Worm (Caenorhabditis elegans) whole organism, mixed stage, embryonic: ENCODE measurements around the gene nfya-1.

Source experiments
- M03D4.4 ChIP-seq: sonication (generic microtip); optimal IDR thresholded peaks from 2 replicates; lab custom pipeline; 2017; ENCODE audit warnings: mild to moderate bottlenecking, missing genetic modification characterization, missing compliant biosample characterization
- bed-3 ChIP-seq: fragments of 200-800 bp; sonication (Bioruptor generic); optimal IDR thresholded peaks from 3 replicates; lab custom pipeline; 2018; ENCODE audit warnings: mild to moderate bottlenecking, missing genetic modification characterization, moderate library complexity, missing compliant biosample characterization
- blmp-1 ChIP-seq: fragments of 150-350 bp; optimal IDR thresholded peaks from 2 replicates; lab custom pipeline; 2014; ENCODE audit warnings: missing biosample characterization, missing genetic modification characterization
- ceh-39 ChIP-seq: fragments of 150-350 bp; optimal IDR thresholded peaks from 2 replicates; lab custom pipeline; 2014; ENCODE audit warnings: missing biosample characterization, missing genetic modification characterization
- ceh-43 ChIP-seq: fragments of 200-800 bp; sonication (Bioruptor generic); optimal IDR thresholded peaks from 2 replicates; lab custom pipeline; 2018; ENCODE audit warnings: mild to moderate bottlenecking, missing genetic modification characterization, moderate library complexity, missing compliant biosample characterization
- ceh-83 ChIP-seq: fragments of 200-800 bp; sonication (Bioruptor generic); optimal IDR thresholded peaks from 2 replicates; lab custom pipeline; 2018; ENCODE audit warnings: mild to moderate bottlenecking, missing genetic modification characterization, missing compliant biosample characterization
- ces-1 ChIP-seq: fragments of 150-350 bp; optimal IDR thresholded peaks from 2 replicates; lab custom pipeline; 2014; ENCODE audit warnings: missing biosample characterization, missing genetic modification reagents, missing genetic modification characterization
- cnd-1 ChIP-seq: fragments of 200-800 bp; sonication (Bioruptor generic); optimal IDR thresholded peaks from 2 replicates; lab custom pipeline; 2018; ENCODE audit warnings: mild to moderate bottlenecking, missing genetic modification characterization, missing compliant biosample characterization
- elt-1 ChIP-seq: sonication (generic microtip); optimal IDR thresholded peaks from 2 replicates; lab custom pipeline; 2017; ENCODE audit warnings: missing genetic modification characterization, mild to moderate bottlenecking, missing compliant biosample characterization, antibody characterized with exemption, moderate library complexity, borderline replicate concordance; ENCODE audit not compliant: insufficient read depth
- elt-3 ChIP-seq: fragments of 150-350 bp; optimal IDR thresholded peaks from 2 replicates; lab custom pipeline; 2014; ENCODE audit warnings: missing biosample characterization, missing genetic modification characterization
- flh-1 ChIP-seq: fragments of 200-800 bp; sonication (Bioruptor generic); optimal IDR thresholded peaks from 2 replicates; lab custom pipeline; 2018; ENCODE audit warnings: mild to moderate bottlenecking, missing genetic modification characterization, moderate library complexity, missing compliant biosample characterization
- ham-2 ChIP-seq: fragments of 200-800 bp; sonication (Bioruptor generic); optimal IDR thresholded peaks from 2 replicates; lab custom pipeline; 2018; ENCODE audit warnings: mild to moderate bottlenecking, missing genetic modification characterization, missing compliant biosample characterization
- hlh-1 ChIP-seq: fragments of 150-350 bp; optimal IDR thresholded peaks from 2 replicates; lab custom pipeline; 2014; ENCODE audit warnings: missing biosample characterization, missing genetic modification reagents, missing genetic modification characterization
- lin-13 ChIP-seq: fragments of 150-350 bp; optimal IDR thresholded peaks from 2 replicates; lab custom pipeline; 2014; ENCODE audit warnings: missing biosample characterization, missing genetic modification characterization
- lin-32 ChIP-seq: fragments of 200-800 bp; sonication (Bioruptor generic); optimal IDR thresholded peaks from 2 replicates; lab custom pipeline; 2018; ENCODE audit warnings: mild to moderate bottlenecking, missing genetic modification characterization, missing compliant biosample characterization
- lsy-2 ChIP-seq: fragments of 150-350 bp; optimal IDR thresholded peaks from 2 replicates; lab custom pipeline; 2014; ENCODE audit warnings: missing biosample characterization, missing genetic modification characterization
- mab-5 ChIP-seq: fragments of 150-350 bp; optimal IDR thresholded peaks from 2 replicates; lab custom pipeline; 2014; ENCODE audit warnings: missing biosample characterization, missing genetic modification characterization
- mep-1 ChIP-seq: fragments of 150-350 bp; optimal IDR thresholded peaks from 2 replicates; lab custom pipeline; 2017; ENCODE audit warnings: missing biosample characterization, missing genetic modification reagents, missing genetic modification characterization, inconsistent platforms
- mls-2 ChIP-seq: sonication (generic microtip); optimal IDR thresholded peaks from 2 replicates; lab custom pipeline; 2016; ENCODE audit warnings: mild to moderate bottlenecking, missing genetic modification characterization, moderate library complexity, missing compliant biosample characterization
- nhr-12 ChIP-seq: fragments of 150-350 bp; optimal IDR thresholded peaks from 2 replicates; lab custom pipeline; 2014; ENCODE audit warnings: missing biosample characterization, missing genetic modification characterization
- nhr-237 ChIP-seq: fragments of 150-350 bp; optimal IDR thresholded peaks from 2 replicates; lab custom pipeline; 2014; ENCODE audit warnings: missing biosample characterization, missing genetic modification characterization
- nhr-28 ChIP-seq: fragments of 150-350 bp; optimal IDR thresholded peaks from 2 replicates; lab custom pipeline; 2014; ENCODE audit warnings: missing biosample characterization, missing genetic modification characterization
- nhr-76 ChIP-seq: sonication (generic microtip); optimal IDR thresholded peaks from 2 replicates; lab custom pipeline; 2017; ENCODE audit warnings: missing biosample characterization, missing genetic modification characterization
- pha-4 ChIP-seq: fragments of 150-350 bp; optimal IDR thresholded peaks from 2 replicates; lab custom pipeline; 2018; ENCODE audit warnings: missing biosample characterization, missing genetic modification reagents, missing genetic modification characterization
- sem-2 ChIP-seq: fragments of 200-800 bp; sonication (Bioruptor generic); optimal IDR thresholded peaks from 2 replicates; lab custom pipeline; 2018; ENCODE audit warnings: mild to moderate bottlenecking, missing genetic modification characterization, missing compliant biosample characterization
- snpc-4 ChIP-seq: fragments of 150-350 bp; optimal IDR thresholded peaks from 2 replicates; lab custom pipeline; 2014; ENCODE audit warnings: missing biosample characterization, missing genetic modification characterization
- sptf-1 ChIP-seq: sonication (generic microtip); optimal IDR thresholded peaks from 2 replicates; lab custom pipeline; 2017; ENCODE audit warnings: mild to moderate bottlenecking, missing genetic modification characterization, moderate library complexity, missing compliant biosample characterization
- tbx-8 ChIP-seq: fragments of 200-800 bp; sonication (Bioruptor generic); optimal IDR thresholded peaks from 2 replicates; lab custom pipeline; 2018; ENCODE audit warnings: mild to moderate bottlenecking, missing genetic modification characterization, moderate library complexity, missing compliant biosample characterization
- unc-39 ChIP-seq: fragments of 150-350 bp; optimal IDR thresholded peaks from 2 replicates; lab custom pipeline; 2014; ENCODE audit warnings: missing biosample characterization, missing genetic modification characterization
- unc-62 ChIP-seq: fragments of 150-350 bp; optimal IDR thresholded peaks from 2 replicates; lab custom pipeline; 2014; ENCODE audit warnings: missing biosample characterization, missing genetic modification reagents, missing genetic modification characterization
- zip-8 ChIP-seq: fragments of 150-350 bp; optimal IDR thresholded peaks from 2 replicates; lab custom pipeline; 2014; ENCODE audit warnings: missing biosample characterization, missing genetic modification characterization
- ztf-11 ChIP-seq: fragments of 150-350 bp; optimal IDR thresholded peaks from 2 replicates; lab custom pipeline; 2014; ENCODE audit warnings: missing biosample characterization, missing genetic modification characterization

Gene nfya-1

DNA sequence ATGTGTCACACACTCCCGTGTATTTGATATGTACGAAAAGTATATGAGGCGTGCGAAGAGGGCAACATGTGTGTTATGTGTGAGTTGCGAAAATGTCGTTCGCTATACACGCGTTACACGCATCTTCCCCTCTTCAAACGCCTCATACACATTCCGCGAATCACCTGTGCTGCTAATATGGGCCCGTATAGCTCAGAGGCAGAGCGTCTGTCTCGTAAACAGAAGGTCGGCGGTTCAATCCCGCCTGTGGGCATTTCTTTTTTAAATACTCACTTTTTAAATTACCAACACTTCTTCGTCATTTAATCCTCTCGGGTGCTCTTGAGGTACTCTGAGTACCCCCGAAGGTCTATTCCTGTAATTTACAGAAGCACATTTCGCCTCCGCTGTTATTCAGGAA is 13.1 kb downstream of the nfya-1 start:
- TF ChIP-seq lsy-2 (tag; lab: Kevin White, UChicago) (no peak), bed-3 (no peak), lin-32 (GFP tag; lab: Kevin White, UChicago) (no peak), elt-3 (tag; lab: Kevin White, UChicago) (no peak), hlh-1 (no peak), ceh-39 (tag; lab: Kevin White, UChicago) (no peak), lin-13 (tag; lab: Kevin White, UChicago) (no peak), elt-1 (tag; lab: Kevin White, UChicago) (no peak), mls-2 (tag; lab: Kevin White, UChicago) (no peak), snpc-4 (tag; lab: Kevin White, UChicago) (no peak), ztf-11 (tag; lab: Kevin White, UChicago) (no peak), nhr-28 (no peak)

- TF ChIP-seq hlh-1, result no peak
Observed at ce11 chrX:11931559-11931958, 15.1 kb downstream of the nfya-1 start, which contains the start of gene dot-1.4. TSS of gene dot-1.4 (minus strand) at chrX:11931659.

ce11 chrX:11927585-11927984 is 19.1 kb downstream of the nfya-1 start, which contains the start of gene F55G7.4:
TSS of gene F55G7.4 (plus strand) at chrX:11927885.
- TF ChIP-seq mls-2 (tag; lab: Kevin White, UChicago) (no peak), mep-1 (tag; lab: Kevin White, UChicago) (no peak), nhr-12 (tag; lab: Kevin White, UChicago) (no peak), ceh-83 (GFP tag; lab: Kevin White, UChicago) (no peak), M03D4.4 (tag; lab: Kevin White, UChicago) (no peak), elt-1 (tag; lab: Kevin White, UChicago) (no peak), cnd-1 (tag; lab: Kevin White, UChicago) (no peak), hlh-1 (no peak)

DNA sequence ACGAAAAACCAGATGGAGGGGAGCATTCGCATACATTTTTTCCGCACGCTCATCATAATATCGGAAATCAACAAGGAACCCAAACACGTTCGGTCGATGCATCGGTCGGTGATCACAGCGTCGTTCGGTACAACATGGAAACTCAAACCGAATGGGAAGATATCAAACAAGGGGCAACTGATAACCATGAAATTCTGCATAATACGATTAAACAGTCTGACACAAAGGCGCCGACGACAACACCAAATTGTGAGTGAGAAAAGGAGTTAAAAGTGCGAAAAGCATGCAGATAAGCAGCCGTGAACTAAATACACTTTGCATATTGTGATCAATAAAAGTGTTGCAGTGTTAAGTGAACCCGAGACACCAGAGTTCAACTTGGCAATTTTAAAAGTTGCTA is 21.4 kb downstream of the nfya-1 start:
- TF ChIP-seq bed-3 (no peak), sptf-1 (tag; lab: Kevin White, UChicago) (no peak), ztf-11 (tag; lab: Kevin White, UChicago) (no peak), pha-4 (tag; lab: Kevin White, UChicago) (no peak), ham-2 (GFP tag; lab: Kevin White, UChicago) (no peak), unc-39 (tag; lab: Kevin White, UChicago) (no peak), lin-32 (GFP tag; lab: Kevin White, UChicago) (no peak), sem-2 (GFP tag; lab: Kevin White, UChicago) (no peak), tbx-8 (GFP tag; lab: Kevin White, UChicago) (no peak), nhr-76 (tag; lab: Kevin White, UChicago) (no peak), mep-1 (tag; lab: Kevin White, UChicago) (no peak)

ce11 chrX:11924158-11924557 is 22.5 kb downstream of the nfya-1 start, which contains the start of gene F55G7.1:
TSS of gene F55G7.1 (plus strand) at chrX:11924433.
- peak; percentile 9 for TF ChIP-seq nhr-237 (tag; lab: Kevin White, UChicago)
- no peak for TF ChIP-seq ces-1 (GFP tag; lab: Kevin White, UChicago)

DNA sequence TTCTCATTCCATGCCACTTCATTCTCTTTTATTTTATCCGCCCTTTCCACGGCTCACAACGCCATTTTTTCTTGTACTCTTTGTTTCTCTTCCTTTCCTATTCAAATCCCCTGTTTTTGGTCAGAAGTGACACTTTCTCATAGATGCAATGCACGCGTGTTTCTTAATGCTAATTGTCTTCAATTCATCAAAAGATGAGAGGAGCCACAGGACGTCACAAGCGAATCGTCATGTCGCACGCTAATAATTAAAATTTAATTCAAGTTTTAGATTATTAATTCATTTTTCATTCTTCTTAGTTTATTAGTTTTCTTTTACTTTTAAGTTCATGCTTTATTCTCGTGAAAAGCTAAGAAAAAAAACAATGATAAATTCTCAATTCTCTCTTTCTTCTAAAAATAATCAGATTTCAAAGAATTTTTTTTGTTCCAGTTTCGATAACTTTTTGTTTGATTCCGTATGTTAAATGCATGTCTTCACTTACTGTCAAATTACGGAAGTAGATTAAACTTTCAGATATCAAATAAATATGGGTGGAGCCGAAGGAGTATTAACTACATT is 25.8 kb downstream of the nfya-1 start, which contains the start of gene Y62H9A.14:
TSS of gene Y62H9A.14 (plus strand) at position 511 of the 561 bp plus-strand sequence.
- TF ChIP-seq M03D4.4 (tag; lab: Kevin White, UChicago) (no peak), lsy-2 (tag; lab: Kevin White, UChicago) (no peak), ztf-11 (tag; lab: Kevin White, UChicago) (no peak), unc-39 (tag; lab: Kevin White, UChicago) (no peak), blmp-1 (no peak), ceh-83 (GFP tag; lab: Kevin White, UChicago) (no peak), sem-2 (GFP tag; lab: Kevin White, UChicago) (no peak), nhr-76 (tag; lab: Kevin White, UChicago) (no peak), mab-5 (tag; lab: Kevin White, UChicago) (no peak), ham-2 (GFP tag; lab: Kevin White, UChicago) (no peak), zip-8 (tag; lab: Kevin White, UChicago) (no peak), nhr-237 (tag; lab: Kevin White, UChicago) (no peak), ceh-43 (GFP tag; lab: Kevin White, UChicago) (no peak), flh-1 (GFP tag; lab: Kevin White, UChicago) (no peak), nhr-12 (tag; lab: Kevin White, UChicago) (no peak), elt-1 (tag; lab: Kevin White, UChicago) (no peak), unc-62 (GFP tag; lab: Kevin White, UChicago) (no peak), mls-2 (tag; lab: Kevin White, UChicago) (no peak), mep-1 (tag; lab: Kevin White, UChicago) (no peak), pha-4 (tag; lab: Kevin White, UChicago) (no peak)
